Fruit fly (Drosophila melanogaster) whole organism, embryonic: Measurements from ENCODE around the gene CG8526.

Source experiments
- CG1024 ChIP-seq: fragments of 200-800 bp; sonication (Bioruptor generic); IDR thresholded peaks from 2 replicates; pipeline ENCODE4 v1.3.6; 2022; ENCODE audit warnings: missing biosample characterization, missing genetic modification characterization
- CG10321 ChIP-seq: fragments of 200-800 bp; sonication (Bioruptor generic); IDR thresholded peaks from 2 replicates; pipeline ENCODE4 v1.3.6; 2022; ENCODE audit warnings: missing biosample characterization, missing genetic modification characterization
- CG11504 ChIP-seq: fragments of 200-800 bp; sonication (Bioruptor generic); optimal IDR thresholded peaks from 3 replicates; lab custom pipeline; 2019; ENCODE audit warnings: missing biosample characterization, mild to moderate bottlenecking, missing genetic modification characterization, moderate library complexity
- CG13894 ChIP-seq: fragments of 200-800 bp; sonication (Bioruptor generic); optimal IDR thresholded peaks from 3 replicates; lab custom pipeline; 2018; ENCODE audit warnings: missing biosample characterization, mild to moderate bottlenecking, missing genetic modification characterization, moderate library complexity
- CG14710 ChIP-seq: fragments of 200-800 bp; sonication (Bioruptor generic); optimal IDR thresholded peaks from 3 replicates; lab custom pipeline; 2019; ENCODE audit warnings: missing biosample characterization, mild to moderate bottlenecking, missing genetic modification characterization, moderate library complexity
- CG14860 ChIP-seq: fragments of 200-800 bp; sonication (Bioruptor generic); IDR thresholded peaks from 3 replicates; pipeline ENCODE4 v1.3.6; 2022; ENCODE audit warnings: missing biosample characterization, missing genetic modification characterization; ENCODE audit not compliant: partially characterized antibody
- CG1603 ChIP-seq: fragments of 200-800 bp; sonication (Bioruptor generic); optimal IDR thresholded peaks from 2 replicates; lab custom pipeline; 2019; ENCODE audit warnings: missing biosample characterization, mild to moderate bottlenecking, missing genetic modification characterization, moderate library complexity
- CG2712 ChIP-seq: fragments of 200-800 bp; optimal IDR thresholded peaks from 3 replicates; lab custom pipeline; 2019; ENCODE audit warnings: missing biosample characterization, mild to moderate bottlenecking, missing genetic modification characterization, moderate library complexity
- CG30020 ChIP-seq: fragments of 200-800 bp; optimal IDR thresholded peaks from 2 replicates; lab custom pipeline; 2019; ENCODE audit warnings: missing biosample characterization, mild to moderate bottlenecking, missing genetic modification characterization, moderate library complexity
- CG32532 ChIP-seq: fragments of 200-800 bp; sonication (Bioruptor generic); IDR thresholded peaks from 2 replicates; pipeline ENCODE4 v1.3.6; 2022; ENCODE audit warnings: missing biosample characterization, missing genetic modification characterization
- CG33557 ChIP-seq: fragments of 200-800 bp; sonication (Bioruptor generic); optimal IDR thresholded peaks from 2 replicates; lab custom pipeline; 2019; ENCODE audit warnings: missing biosample characterization, mild to moderate bottlenecking, missing genetic modification characterization, moderate library complexity
- CG3847 ChIP-seq: fragments of 200-800 bp; sonication (Bioruptor generic); IDR thresholded peaks from 2 replicates; pipeline ENCODE4 v1.3.6; 2022; ENCODE audit warnings: missing biosample characterization, missing genetic modification characterization
- CG6854 ChIP-seq: fragments of 200-800 bp; sonication (Bioruptor generic); optimal IDR thresholded peaks from 3 replicates; lab custom pipeline; 2017; ENCODE audit warnings: missing biosample characterization, mild to moderate bottlenecking, missing genetic modification characterization
- CG7372 ChIP-seq: fragments of 200-800 bp; sonication (Bioruptor generic); IDR thresholded peaks from 2 replicates; pipeline ENCODE4 v1.3.6; 2022; ENCODE audit warnings: missing biosample characterization, missing genetic modification characterization
- CG7928 ChIP-seq: fragments of 200-800 bp; sonication (Bioruptor generic); optimal IDR thresholded peaks from 2 replicates; lab custom pipeline; 2017; ENCODE audit warnings: missing biosample characterization, mild to moderate bottlenecking, missing genetic modification characterization
- CG8944 ChIP-seq: fragments of 200-800 bp; sonication (Bioruptor generic); optimal IDR thresholded peaks from 3 replicates; lab custom pipeline; 2016; ENCODE audit warnings: missing biosample characterization, missing genetic modification characterization
- CG9797 ChIP-seq: fragments of 200-800 bp; sonication (Bioruptor generic); optimal IDR thresholded peaks from 3 replicates; lab custom pipeline; 2018; ENCODE audit warnings: missing biosample characterization, mild to moderate bottlenecking, missing genetic modification characterization
- CG9817 ChIP-seq: fragments of 200-800 bp; sonication (Bioruptor generic); optimal IDR thresholded peaks from 2 replicates; lab custom pipeline; 2018; ENCODE audit warnings: missing biosample characterization, mild to moderate bottlenecking, missing genetic modification characterization, moderate library complexity
- CoRest ChIP-seq: fragments of 200-800 bp; sonication (Bioruptor generic); optimal IDR thresholded peaks from 3 replicates; lab custom pipeline; 2018; ENCODE audit warnings: missing biosample characterization, mild to moderate bottlenecking, missing genetic modification characterization, moderate library complexity
- Fer2 ChIP-seq: fragments of 200-800 bp; sonication (Bioruptor generic); optimal IDR thresholded peaks from 2 replicates; lab custom pipeline; 2018; ENCODE audit warnings: missing biosample characterization, mild to moderate bottlenecking, missing genetic modification characterization, moderate library complexity
- Gsc ChIP-seq: fragments of 200-800 bp; sonication (Bioruptor generic); IDR thresholded peaks from 2 replicates; pipeline ENCODE4 v1.3.6; 2022; ENCODE audit warnings: missing biosample characterization, missing genetic modification characterization
- H2.0 ChIP-seq: fragments of 200-800 bp; sonication (Bioruptor generic); IDR thresholded peaks from 2 replicates; pipeline ENCODE4 v1.3.6; 2022; ENCODE audit warnings: missing biosample characterization, missing genetic modification characterization
- Jarid2 ChIP-seq: fragments of 200-800 bp; sonication (Bioruptor generic); optimal IDR thresholded peaks from 3 replicates; lab custom pipeline; 2017; ENCODE audit warnings: mild to moderate bottlenecking, missing biosample characterization, missing genetic modification reagents, missing genetic modification characterization
- Lhr ChIP-seq: fragments of 200-800 bp; sonication (Bioruptor generic); optimal IDR thresholded peaks from 3 replicates; lab custom pipeline; 2017; ENCODE audit warnings: mild to moderate bottlenecking, missing biosample characterization, missing genetic modification reagents, missing genetic modification characterization
- Oaz ChIP-seq: fragments of 200-800 bp; sonication (Bioruptor generic); IDR thresholded peaks from 2 replicates; pipeline ENCODE4 v1.3.6; 2022; ENCODE audit warnings: missing biosample characterization, missing genetic modification characterization
- Optix ChIP-seq: fragments of 200-800 bp; sonication (Bioruptor generic); IDR thresholded peaks from 3 replicates; pipeline ENCODE4 v1.3.6; 2022; ENCODE audit warnings: missing biosample characterization, missing genetic modification characterization
- Poxn ChIP-seq: fragments of 200-800 bp; sonication (Bioruptor generic); IDR thresholded peaks from 2 replicates; pipeline ENCODE4 v1.3.6; 2022; ENCODE audit warnings: missing biosample characterization, missing genetic modification characterization
- Ravus ChIP-seq: fragments of 200-800 bp; sonication (Bioruptor generic); IDR thresholded peaks from 2 replicates; pipeline ENCODE4 v1.3.6; 2022; ENCODE audit warnings: missing biosample characterization, missing genetic modification characterization
- Sox100B ChIP-seq: fragments of 200-800 bp; sonication (Bioruptor generic); optimal IDR thresholded peaks from 3 replicates; lab custom pipeline; 2018; ENCODE audit warnings: missing biosample characterization, mild to moderate bottlenecking, missing genetic modification characterization
- Trl ChIP-seq, 3 experiments: fragments of >200 bp in 2 of 3; fragments of 200-800 bp in 1 of 3; sonication (Bioruptor generic) in 1 of 3; optimal IDR thresholded peaks; 2 replicates in 1 of 3; 3 replicates in 2 of 3; lab custom pipeline; 2016 to 2017; ENCODE audit warnings: missing biosample characterization in 1 of 3, missing genetic modification characterization in 1 of 3
- danr ChIP-seq: fragments of 200-800 bp; sonication (Bioruptor generic); IDR thresholded peaks from 2 replicates; pipeline ENCODE4 v1.3.6; 2022; ENCODE audit warnings: missing biosample characterization, missing genetic modification characterization
- dysf ChIP-seq: fragments of 200-800 bp; sonication (Bioruptor generic); IDR thresholded peaks from 3 replicates; pipeline ENCODE4 v1.3.6; 2022; ENCODE audit warnings: missing biosample characterization, missing genetic modification characterization
- ewg ChIP-seq: fragments of 200-800 bp; sonication (Bioruptor generic); optimal IDR thresholded peaks from 3 replicates; lab custom pipeline; 2017; ENCODE audit warnings: mild to moderate bottlenecking, missing biosample characterization, missing genetic modification reagents, missing genetic modification characterization
- exex ChIP-seq: fragments of 200-800 bp; sonication (Bioruptor generic); optimal IDR thresholded peaks from 4 replicates; lab custom pipeline; 2018; ENCODE audit warnings: missing biosample characterization, mild to moderate bottlenecking, missing genetic modification characterization, moderate library complexity
- fd3F ChIP-seq: fragments of 200-800 bp; sonication (Bioruptor generic); optimal IDR thresholded peaks from 2 replicates; lab custom pipeline; 2018; ENCODE audit warnings: missing biosample characterization, mild to moderate bottlenecking, missing genetic modification characterization, moderate library complexity
- jigr1 ChIP-seq: fragments of 200-800 bp; sonication (Bioruptor generic); IDR thresholded peaks from 3 replicates; pipeline ENCODE4 v1.3.6; 2022; ENCODE audit warnings: missing biosample characterization, missing genetic modification characterization
- jing ChIP-seq: fragments of 200-800 bp; sonication (Bioruptor generic); optimal IDR thresholded peaks from 2 replicates; lab custom pipeline; 2018; ENCODE audit warnings: missing biosample characterization, mild to moderate bottlenecking, missing genetic modification characterization
- mld ChIP-seq: fragments of 200-800 bp; sonication (Bioruptor generic); IDR thresholded peaks from 3 replicates; pipeline ENCODE4 v1.3.6; 2022; ENCODE audit warnings: missing biosample characterization, missing genetic modification characterization; ENCODE audit not compliant: partially characterized antibody
- nmo ChIP-seq: fragments of 200-800 bp; sonication (Bioruptor generic); optimal IDR thresholded peaks from 2 replicates; lab custom pipeline; 2018; ENCODE audit warnings: missing biosample characterization, mild to moderate bottlenecking, missing genetic modification characterization, moderate library complexity
- onecut ChIP-seq: fragments of 200-800 bp; sonication (Bioruptor generic); IDR thresholded peaks from 2 replicates; pipeline ENCODE4 v1.3.6; 2022; ENCODE audit warnings: missing biosample characterization, missing genetic modification characterization
- pfk ChIP-seq: fragments of 200-800 bp; sonication (Bioruptor generic); optimal IDR thresholded peaks from 2 replicates; lab custom pipeline; 2018; ENCODE audit warnings: missing biosample characterization, mild to moderate bottlenecking, missing genetic modification characterization, moderate library complexity
- run ChIP-seq: fragments of 200-800 bp; sonication (Bioruptor generic); optimal IDR thresholded peaks from 3 replicates; lab custom pipeline; 2018; ENCODE audit warnings: missing biosample characterization, mild to moderate bottlenecking, missing genetic modification characterization
- sc ChIP-seq, 3 experiments: fragments of >200 bp in 2 of 3; fragments of 200-800 bp in 1 of 3; sonication (Bioruptor generic) in 1 of 3; optimal IDR thresholded peaks; 2 replicates in 2 of 3; 3 replicates in 1 of 3; lab custom pipeline; 2017; ENCODE audit warnings: mild to moderate bottlenecking in 1 of 3, missing biosample characterization in 1 of 3, missing genetic modification characterization in 1 of 3, missing genetic modification reagents in 1 of 3
- tgo ChIP-seq: fragments of 200-800 bp; sonication (Bioruptor generic); IDR thresholded peaks from 3 replicates; pipeline ENCODE4 v1.3.6; 2022; ENCODE audit warnings: missing biosample characterization, missing genetic modification characterization
- trh ChIP-seq: fragments of 200-800 bp; sonication (Bioruptor generic); optimal IDR thresholded peaks from 2 replicates; lab custom pipeline; 2016; ENCODE audit warnings: missing biosample characterization, missing genetic modification characterization
- wor ChIP-seq: fragments of 200-800 bp; sonication (Bioruptor generic); IDR thresholded peaks from 2 replicates; pipeline ENCODE4 v1.3.6; 2022; ENCODE audit warnings: missing biosample characterization, missing genetic modification characterization
- zfh2 ChIP-seq: fragments of 200-800 bp; sonication (Bioruptor generic); optimal IDR thresholded peaks from 2 replicates; lab custom pipeline; 2016; ENCODE audit warnings: missing biosample characterization, missing genetic modification characterization

CG8526 gene

dm6 chr3R:9767620-9768592 is 33.2 kb upstream of the CG8526 start, which contains the start of gene Naa80 (continued):
- TF ChIP-seq CG9817 (tag; lab: Kevin White, UChicago) (peak; percentile 60), H2.0 (GFP tag; lab: Robert Waterston, UW) (peak; percentile 53), CG14710 (tag; lab: Kevin White, UChicago) (peak; percentile 43), CG1603 (tag; lab: Kevin White, UChicago) (peak; percentile 84), mld (GFP tag; lab: Robert Waterston, UW) (no peak), CG33557 (no peak), CG2712 (tag; lab: Kevin White, UChicago) (peak; percentile 35), Oaz (GFP tag; lab: Robert Waterston, UW) (no peak), Optix (GFP tag; lab: Robert Waterston, UW) (no peak), sc (optimal IDR thresholded peaks at IDR 0.05; lab: Kevin White, UChicago) (no peak), sc (GFP tag; optimal IDR thresholded peaks at IDR 0.05; lab: Kevin White, UChicago) (no peak), CG6854 (GFP tag; lab: Kevin White, UChicago) (no peak), CG7928 (GFP tag; lab: Kevin White, UChicago) (peak; percentile 7), nmo (GFP tag; lab: Kevin White, UChicago) (peak; percentile 63), Sox100B (GFP tag; lab: Kevin White, UChicago) (no peak), Jarid2 (GFP tag; lab: Kevin White, UChicago) (no peak), Ravus (GFP tag; lab: Robert Waterston, UW) (no peak; the same call in 1 of the 2 replicates), CG11504 (tag; lab: Kevin White, UChicago) (no peak), onecut (GFP tag; lab: Robert Waterston, UW) (peak; percentile 41; the same call in 1 of the 2 replicates), Gsc (GFP tag; lab: Robert Waterston, UW) (no peak), fd3F (peak; percentile 17), CoRest (tag; lab: Kevin White, UChicago) (peak; percentile 6), CG30020 (peak; percentile 9), jigr1 (GFP tag; lab: Robert Waterston, UW) (no peak), ewg (GFP tag; lab: Kevin White, UChicago) (peak; percentile 58), Trl (optimal IDR thresholded peaks at IDR 0.05; lab: Kevin White, UChicago) (no peak), Trl (GFP tag; optimal IDR thresholded peaks at IDR 0.05; lab: Kevin White, UChicago) (peak; percentile 83), Poxn (GFP tag; lab: Robert Waterston, UW) (no peak), CG14860 (GFP tag; lab: Robert Waterston, UW) (no peak), trh (peak; percentile 19), CG3847 (GFP tag; lab: Robert Waterston, UW) (peak; percentile 94), jing (GFP tag; lab: Kevin White, UChicago) (no peak), exex (tag; lab: Kevin White, UChicago) (peak; percentile 49), Fer2 (tag; lab: Kevin White, UChicago) (peak; percentile 8), Lhr (peak; percentile 16), run (tag; lab: Kevin White, UChicago) (no peak), CG7372 (GFP tag; lab: Robert Waterston, UW) (no peak), zfh2 (peak; percentile 89), tgo (GFP tag; lab: Robert Waterston, UW) (peak; percentile 18; the same call in 1 of the 3 replicates), CG13894 (tag; lab: Kevin White, UChicago) (peak; percentile 56), CG32532 (GFP tag; lab: Robert Waterston, UW) (peak; percentile 61; the same call in 1 of the 2 replicates), dysf (GFP tag; lab: Robert Waterston, UW) (peak; percentile 51; the same call in 1 of the 3 replicates), pfk (GFP tag; lab: Kevin White, UChicago) (no peak), wor (GFP tag; lab: Robert Waterston, UW) (no peak), CG10321 (peak; percentile 11; the same call in 1 of the 2 replicates), CG1024 (GFP tag; lab: Robert Waterston, UW) (peak; percentile 48; the same call in 1 of the 2 replicates), danr (GFP tag; lab: Robert Waterston, UW) (0 out of 2 replicates have a peak, but pooled peaks have one; percentile 6), CG9797 (GFP tag; lab: Kevin White, UChicago) (no peak), CG8944 (peak; percentile 77)
